Fruit fly (Drosophila melanogaster) whole organism, embryonic: ENCODE results near the gene Neurochondrin.
A peak's percentile ranks its signal among the peaks of the same experiment; 100 is the strongest.

Experiments used
- Antp ChIP-seq: fragments of 200-800 bp; sonication (Bioruptor generic); optimal IDR thresholded peaks from 3 replicates; lab custom pipeline; 2016; ENCODE audit warnings: missing biosample characterization, missing genetic modification characterization
- BEAF-32 ChIP-seq: fragments of 200-800 bp; sonication (Bioruptor generic); optimal IDR thresholded peaks from 3 replicates; lab custom pipeline; 2017; ENCODE audit warnings: missing biosample characterization, missing genetic modification characterization, mild to moderate bottlenecking, moderate library complexity, missing genetic modification reagents
- Bdp1 ChIP-seq: fragments of 200-800 bp; sonication (Bioruptor generic); optimal IDR thresholded peaks from 3 replicates; lab custom pipeline; 2016; ENCODE audit warnings: missing biosample characterization, missing genetic modification characterization
- Bgb ChIP-seq: fragments of 200-800 bp; sonication (Bioruptor generic); IDR thresholded peaks from 2 replicates; pipeline ENCODE4 v1.3.6; 2022; ENCODE audit warnings: missing biosample characterization, missing genetic modification characterization; ENCODE audit not compliant: partially characterized antibody
- CG10543 ChIP-seq: fragments of 200-800 bp; sonication (Bioruptor generic); optimal IDR thresholded peaks from 3 replicates; lab custom pipeline; 2017; ENCODE audit warnings: missing biosample characterization, mild to moderate bottlenecking, missing genetic modification characterization, moderate library complexity
- CG11093 ChIP-seq: fragments of 200-800 bp; sonication (Bioruptor generic); IDR thresholded peaks from 3 replicates; pipeline ENCODE4 v1.3.6; 2022; ENCODE audit warnings: missing biosample characterization, missing genetic modification characterization
- CG11696 ChIP-seq: fragments of 200-800 bp; sonication (Bioruptor generic); IDR thresholded peaks from 2 replicates; pipeline ENCODE4 v1.3.6; 2022; ENCODE audit warnings: missing biosample characterization, missing genetic modification characterization
- CG12071 ChIP-seq: fragments of 200-800 bp; sonication (Bioruptor generic); optimal IDR thresholded peaks from 3 replicates; lab custom pipeline; 2018; ENCODE audit warnings: missing biosample characterization, mild to moderate bottlenecking, missing genetic modification characterization
- CG12299 ChIP-seq: fragments of 200-800 bp; sonication (Bioruptor generic); optimal IDR thresholded peaks from 2 replicates; lab custom pipeline; 2018; ENCODE audit warnings: missing biosample characterization, mild to moderate bottlenecking, missing genetic modification characterization
- CG12391 ChIP-seq: fragments of 200-800 bp; sonication (Bioruptor generic); optimal IDR thresholded peaks from 3 replicates; lab custom pipeline; 2018; ENCODE audit warnings: missing biosample characterization, mild to moderate bottlenecking, missing genetic modification characterization, moderate library complexity
- CG13287 ChIP-seq: fragments of 200-800 bp; sonication (Bioruptor generic); IDR thresholded peaks from 2 replicates; pipeline ENCODE4 v1.3.6; 2022; ENCODE audit warnings: missing biosample characterization, missing genetic modification characterization; ENCODE audit not compliant: partially characterized antibody
- CG13894 ChIP-seq: fragments of 200-800 bp; sonication (Bioruptor generic); optimal IDR thresholded peaks from 3 replicates; lab custom pipeline; 2018; ENCODE audit warnings: missing biosample characterization, mild to moderate bottlenecking, missing genetic modification characterization, moderate library complexity
- CG1529 ChIP-seq: fragments of 200-800 bp; sonication (Bioruptor generic); optimal IDR thresholded peaks from 3 replicates; lab custom pipeline; 2018; ENCODE audit warnings: missing biosample characterization, missing genetic modification characterization
- CG18262 ChIP-seq: fragments of 200-800 bp; optimal IDR thresholded peaks from 3 replicates; lab custom pipeline; 2019; ENCODE audit warnings: missing biosample characterization, mild to moderate bottlenecking, missing genetic modification characterization, moderate library complexity
- CG18476 ChIP-seq: fragments of 200-800 bp; sonication (Bioruptor generic); optimal IDR thresholded peaks from 2 replicates; lab custom pipeline; 2016; ENCODE audit warnings: missing biosample characterization, mild to moderate bottlenecking, missing genetic modification characterization
- CG31441 ChIP-seq: fragments of 200-800 bp; sonication (Bioruptor generic); IDR thresholded peaks from 2 replicates; pipeline ENCODE4 v1.3.6; 2022; ENCODE audit warnings: missing biosample characterization, missing genetic modification characterization
- CG4282 ChIP-seq: fragments of 200-800 bp; sonication (Bioruptor generic); optimal IDR thresholded peaks from 2 replicates; lab custom pipeline; 2016; ENCODE audit warnings: missing biosample characterization, missing genetic modification characterization
- CG4328 ChIP-seq: fragments of 200-800 bp; sonication (Bioruptor generic); optimal IDR thresholded peaks from 3 replicates; lab custom pipeline; 2017; ENCODE audit warnings: missing biosample characterization, missing genetic modification reagents, missing genetic modification characterization
- CG43689 ChIP-seq: fragments of 200-800 bp; sonication (Bioruptor generic); IDR thresholded peaks from 2 replicates; pipeline ENCODE4 v1.3.6; 2022; ENCODE audit warnings: missing biosample characterization, missing genetic modification characterization
- CG5245 ChIP-seq: fragments of 200-800 bp; sonication (Bioruptor generic); optimal IDR thresholded peaks from 3 replicates; lab custom pipeline; 2016; ENCODE audit warnings: missing biosample characterization, missing genetic modification characterization
- CG6683 ChIP-seq: fragments of 200-800 bp; sonication (Bioruptor generic); optimal IDR thresholded peaks from 2 replicates; lab custom pipeline; 2017; ENCODE audit warnings: missing biosample characterization, mild to moderate bottlenecking, missing genetic modification characterization, missing genetic modification reagents
- CG6813 ChIP-seq: fragments of 200-800 bp; sonication (Bioruptor generic); optimal IDR thresholded peaks from 2 replicates; lab custom pipeline; 2017; ENCODE audit warnings: missing biosample characterization, missing genetic modification characterization, mild to moderate bottlenecking, moderate library complexity, missing genetic modification reagents
- CG8281 ChIP-seq: fragments of 200-800 bp; sonication (Bioruptor generic); optimal IDR thresholded peaks from 2 replicates; lab custom pipeline; 2018; ENCODE audit warnings: missing biosample characterization, mild to moderate bottlenecking, missing genetic modification characterization, moderate library complexity
- Dip2 ChIP-seq: fragments of 200-800 bp; sonication (Bioruptor generic); IDR thresholded peaks from 2 replicates; pipeline ENCODE4 v1.3.6; 2022; ENCODE audit warnings: missing biosample characterization, missing genetic modification characterization
- Ets97D ChIP-seq: fragments of 200-800 bp; sonication (Bioruptor generic); optimal IDR thresholded peaks from 3 replicates; lab custom pipeline; 2016; ENCODE audit warnings: missing biosample characterization, missing genetic modification characterization
- Hr3 ChIP-seq: fragments of 200-800 bp; sonication (Bioruptor generic); optimal IDR thresholded peaks from 3 replicates; lab custom pipeline; 2016; ENCODE audit warnings: missing biosample characterization, missing genetic modification characterization
- MBD-R2 ChIP-seq: fragments of 200-800 bp; sonication (Bioruptor generic); IDR thresholded peaks from 2 replicates; pipeline ENCODE4 v1.3.6; 2022; ENCODE audit warnings: missing biosample characterization, missing genetic modification characterization
- MESR4 ChIP-seq: fragments of 200-800 bp; sonication (Bioruptor generic); optimal IDR thresholded peaks from 2 replicates; lab custom pipeline; 2018; ENCODE audit warnings: missing biosample characterization, mild to moderate bottlenecking, missing genetic modification characterization, moderate library complexity
- NfI ChIP-seq: fragments of 200-800 bp; sonication (Bioruptor generic); optimal IDR thresholded peaks from 3 replicates; lab custom pipeline; 2018; ENCODE audit warnings: missing biosample characterization, mild to moderate bottlenecking, missing genetic modification characterization, moderate library complexity
- Oaz ChIP-seq: fragments of 200-800 bp; sonication (Bioruptor generic); IDR thresholded peaks from 2 replicates; pipeline ENCODE4 v1.3.6; 2022; ENCODE audit warnings: missing biosample characterization, missing genetic modification characterization
- Opbp ChIP-seq: fragments of 200-800 bp; sonication (Bioruptor generic); IDR thresholded peaks from 3 replicates; pipeline ENCODE4 v1.3.6; 2022; ENCODE audit warnings: missing biosample characterization, missing genetic modification characterization; ENCODE audit not compliant: partially characterized antibody
- Xbp1 ChIP-seq: fragments of 200-800 bp; sonication (Bioruptor generic); optimal IDR thresholded peaks from 3 replicates; lab custom pipeline; 2016; ENCODE audit warnings: missing biosample characterization, mild to moderate bottlenecking, missing genetic modification characterization
- bigmax ChIP-seq: fragments of 200-800 bp; sonication (Bioruptor generic); optimal IDR thresholded peaks from 2 replicates; lab custom pipeline; 2018; ENCODE audit warnings: missing biosample characterization, mild to moderate bottlenecking, missing genetic modification characterization
- cwo ChIP-seq: fragments of 200-800 bp; sonication (Bioruptor generic); optimal IDR thresholded peaks from 3 replicates; lab custom pipeline; 2017; ENCODE audit warnings: missing biosample characterization, missing genetic modification characterization, mild to moderate bottlenecking, moderate library complexity, missing genetic modification reagents
- disco-r ChIP-seq: fragments of 200-800 bp; sonication (Bioruptor generic); optimal IDR thresholded peaks from 2 replicates; lab custom pipeline; 2016; ENCODE audit warnings: missing biosample characterization, missing genetic modification characterization
- eve ChIP-seq, 2 experiments: fragments of >200 bp; optimal IDR thresholded peaks; 2 replicates each; lab custom pipeline; 2017; ENCODE audit warnings: missing biosample characterization in 2 of 2, missing genetic modification characterization in 2 of 2
- gcm2 ChIP-seq: fragments of 200-800 bp; sonication (Bioruptor generic); optimal IDR thresholded peaks from 2 replicates; lab custom pipeline; 2016; ENCODE audit warnings: missing biosample characterization, missing genetic modification characterization
- gsb ChIP-seq: fragments of 200-800 bp; sonication (Bioruptor generic); IDR thresholded peaks from 2 replicates; pipeline ENCODE4 v1.3.6; 2022; ENCODE audit warnings: missing biosample characterization, missing genetic modification characterization
- ind ChIP-seq: fragments of 200-800 bp; sonication (Bioruptor generic); optimal IDR thresholded peaks from 3 replicates; lab custom pipeline; 2016; ENCODE audit warnings: missing biosample characterization, missing genetic modification characterization
- jing ChIP-seq: fragments of 200-800 bp; sonication (Bioruptor generic); optimal IDR thresholded peaks from 2 replicates; lab custom pipeline; 2018; ENCODE audit warnings: missing biosample characterization, mild to moderate bottlenecking, missing genetic modification characterization
- kni ChIP-seq: fragments of 200-800 bp; sonication (Bioruptor generic); optimal IDR thresholded peaks from 3 replicates; lab custom pipeline; 2017; ENCODE audit warnings: mild to moderate bottlenecking, missing biosample characterization, missing genetic modification reagents, missing genetic modification characterization
- nerfin-2 ChIP-seq: fragments of 200-800 bp; sonication (Bioruptor generic); IDR thresholded peaks from 2 replicates; pipeline ENCODE4 v1.3.6; 2022; ENCODE audit warnings: missing biosample characterization, missing genetic modification characterization; ENCODE audit not compliant: partially characterized antibody
- nmo ChIP-seq: fragments of 200-800 bp; sonication (Bioruptor generic); optimal IDR thresholded peaks from 2 replicates; lab custom pipeline; 2018; ENCODE audit warnings: missing biosample characterization, mild to moderate bottlenecking, missing genetic modification characterization, moderate library complexity
- nom ChIP-seq: fragments of 200-800 bp; sonication (Bioruptor generic); optimal IDR thresholded peaks from 2 replicates; lab custom pipeline; 2017; ENCODE audit warnings: missing biosample characterization, missing genetic modification characterization, mild to moderate bottlenecking, moderate library complexity, missing genetic modification reagents
- pita ChIP-seq: fragments of 200-800 bp; sonication (Bioruptor generic); optimal IDR thresholded peaks from 2 replicates; lab custom pipeline; 2017; ENCODE audit warnings: missing biosample characterization, mild to moderate bottlenecking, missing genetic modification characterization
- rib ChIP-seq: fragments of 200-800 bp; sonication (Bioruptor generic); IDR thresholded peaks from 2 replicates; pipeline ENCODE4 v1.3.6; 2022; ENCODE audit warnings: missing biosample characterization, missing genetic modification characterization
- slou ChIP-seq: fragments of 200-800 bp; sonication (Bioruptor generic); optimal IDR thresholded peaks from 3 replicates; lab custom pipeline; 2016; ENCODE audit warnings: missing biosample characterization, missing genetic modification characterization
- tin ChIP-seq: fragments of 200-800 bp; sonication (Bioruptor generic); optimal IDR thresholded peaks from 3 replicates; lab custom pipeline; 2016; ENCODE audit warnings: missing biosample characterization, missing genetic modification characterization
- twi ChIP-seq: fragments of 200-800 bp; optimal IDR thresholded peaks from 2 replicates; lab custom pipeline; 2019; ENCODE audit warnings: missing biosample characterization, mild to moderate bottlenecking, missing genetic modification characterization, moderate library complexity
- zfh1 ChIP-seq: fragments of 200-800 bp; sonication (Bioruptor generic); IDR thresholded peaks from 3 replicates; pipeline ENCODE4 v1.3.6; 2022; ENCODE audit warnings: missing biosample characterization, missing genetic modification characterization

Neurochondrin gene

dm6 chr3R:6425454-6426156 is 42.6 kb upstream of the Neurochondrin start (continued):
- TF ChIP-seq CG13287 (GFP tag; lab: Robert Waterston, UW) (no peak), pita (no peak), eve (GFP tag; optimal IDR thresholded peaks at IDR 0.05; lab: Kevin White, UChicago) (peak in 1 of 2 experiments; percentile 66), CG1529 (GFP tag; lab: Kevin White, UChicago) (no peak), CG4328 (no peak), CG10543 (GFP tag; lab: Kevin White, UChicago) (no peak), MESR4 (GFP tag; lab: Kevin White, UChicago) (no peak), NfI (GFP tag; lab: Kevin White, UChicago) (no peak), BEAF-32 (GFP tag; lab: Kevin White, UChicago) (peak; percentile 7), nom (GFP tag; lab: Kevin White, UChicago) (no peak), CG12299 (tag; lab: Kevin White, UChicago) (no peak), Xbp1 (GFP tag; lab: Kevin White, UChicago) (no peak), disco-r (GFP tag; lab: Kevin White, UChicago) (no peak), bigmax (GFP tag; lab: Kevin White, UChicago) (no peak), Dip2 (no peak), CG5245 (no peak), nmo (GFP tag; lab: Kevin White, UChicago) (peak; percentile 49), CG4282 (GFP tag; lab: Kevin White, UChicago) (no peak), gsb (no peak), Bdp1 (GFP tag; lab: Kevin White, UChicago) (no peak), Opbp (no peak), CG12071 (no peak), Antp (no peak), gcm2 (GFP tag; lab: Kevin White, UChicago) (no peak), zfh1 (no peak), cwo (GFP tag; lab: Kevin White, UChicago) (no peak), CG6683 (GFP tag; lab: Kevin White, UChicago) (no peak), CG13894 (tag; lab: Kevin White, UChicago) (no peak), CG31441 (GFP tag; lab: Robert Waterston, UW) (peak; percentile 33; the same call in 1 of the 2 replicates), Hr3 (GFP tag; lab: Kevin White, UChicago) (no peak), Oaz (no peak), CG12391 (tag; lab: Kevin White, UChicago) (peak; percentile 11), Bgb (GFP tag; lab: Robert Waterston, UW) (no peak), slou (GFP tag; lab: Kevin White, UChicago) (no peak), rib (no peak), CG11093 (no peak), CG8281 (tag; lab: Kevin White, UChicago) (no peak), kni (GFP tag; lab: Kevin White, UChicago) (no peak), CG18262 (tag; lab: Kevin White, UChicago) (peak; percentile 71), CG11696 (GFP tag; lab: Robert Waterston, UW) (peak; percentile 86), CG43689 (no peak), tin (no peak), jing (no peak), CG6813 (GFP tag; lab: Kevin White, UChicago) (no peak), MBD-R2 (GFP tag; lab: Robert Waterston, UW) (0 out of 2 replicates have a peak, but pooled peaks have one; percentile 10), CG18476 (GFP tag; lab: Kevin White, UChicago) (no peak), Ets97D (GFP tag; lab: Kevin White, UChicago) (no peak), ind (no peak), twi (tag; lab: Kevin White, UChicago) (no peak), nerfin-2 (GFP tag; lab: Robert Waterston, UW) (no peak)
